Worm (Caenorhabditis elegans) whole organism, L4/young adult: ENCODE results near the gene R04B5.6.

Experiments used
- W03F9.2 ChIP-seq: fragments of 150-350 bp; optimal IDR thresholded peaks from 2 replicates; lab custom pipeline; 2014; ENCODE audit warnings: missing biosample characterization, missing genetic modification characterization
- him-1 ChIP-seq: sonication (generic microtip); optimal IDR thresholded peaks from 2 replicates; lab custom pipeline; 2016; ENCODE audit warnings: missing genotype, missing genetic modification reagents, missing genetic modification characterization, missing compliant biosample characterization

- TF ChIP-seq him-1 (tag; lab: Kevin White, UChicago), result no peak
- no peak for TF ChIP-seq W03F9.2 (tag; lab: Kevin White, UChicago)
These were observed 9.5 kb upstream of the R04B5.6 start, which contains the start of gene F57A8.7 for ce11 chrV:10075441-10075840.
